Fruit fly (Drosophila melanogaster): ENCODE results near the gene CG11251.

- TF ChIP-seq CG8478 (optimal IDR thresholded peaks at IDR 0.05) (no peak), CTCF (optimal IDR thresholded peaks at IDR 0.05) (no peak)
Measured at dm6 chr3L:13062746-13063145, 27.0 kb downstream of the CG11251 start, which contains the start of gene CG34429.
